Worm (Caenorhabditis elegans): ENCODE results near the gene ucr-2.3.

ce11 chrIII:909540-909939 is 29.9 kb downstream of the ucr-2.3 start, which contains the start of gene crls-1:
- TF ChIP-seq ets-7 (tag; optimal IDR thresholded peaks at IDR 0.05), result no peak
- no peak for TF ChIP-seq tbx-11 (GFP tag; IDR thresholded peaks at IDR 0.05)
- no peak for TF ChIP-seq ama-1 (optimal IDR thresholded peaks at IDR 0.05)
- TF ChIP-seq hnd-1 (tag; optimal IDR thresholded peaks at IDR 0.05), result no peak
- no peak for TF ChIP-seq tra-4 (tag; optimal IDR thresholded peaks at IDR 0.05)
- TF ChIP-seq scrt-1 (GFP tag; IDR thresholded peaks at IDR 0.05), result no peak
- TF ChIP-seq sea-1 (GFP tag; conservative IDR thresholded peaks at IDR 0.05), result no peak
- TF ChIP-seq ceh-36 (tag; optimal IDR thresholded peaks at IDR 0.05), result no peak
- no peak for TF ChIP-seq hmbx-1 (tag; optimal IDR thresholded peaks at IDR 0.05)
- no peak for TF ChIP-seq ceh-13 (GFP tag; optimal IDR thresholded peaks at IDR 0.05)
- TF ChIP-seq flt-1 (GFP tag; IDR thresholded peaks at IDR 0.05), result no peak
- TF ChIP-seq hmg-4 (GFP tag; optimal IDR thresholded peaks at IDR 0.05), result no peak
- TF ChIP-seq pes-1 (GFP tag; IDR thresholded peaks at IDR 0.05), result no peak

Measured in whole organism, early embryonic.